Fruit fly (Drosophila melanogaster) whole organism, adult: ENCODE results near the gene east.

Experiments used
- CG11617 ChIP-seq: fragments of 200-800 bp; sonication (Bioruptor generic); optimal IDR thresholded peaks from 2 replicates; lab custom pipeline; 2017; ENCODE audit warnings: mild to moderate bottlenecking, missing biosample characterization, missing genetic modification reagents, missing genetic modification characterization
- CG12768 ChIP-seq: fragments of 200-800 bp; sonication (Bioruptor generic); optimal IDR thresholded peaks from 2 replicates; lab custom pipeline; 2017; ENCODE audit warnings: missing biosample characterization, missing genetic modification characterization, mild to moderate bottlenecking, moderate library complexity, missing genetic modification reagents
- CG33017 ChIP-seq: fragments of 200-800 bp; sonication (Bioruptor generic); optimal IDR thresholded peaks from 2 replicates; lab custom pipeline; 2018; ENCODE audit warnings: missing biosample characterization, mild to moderate bottlenecking, missing genetic modification characterization, moderate library complexity
- CG5204 ChIP-seq: fragments of 200-800 bp; sonication (Bioruptor generic); optimal IDR thresholded peaks from 2 replicates; lab custom pipeline; 2016; ENCODE audit warnings: missing biosample characterization, missing genetic modification characterization
- Hr96 ChIP-seq: fragments of 200-800 bp; sonication (Bioruptor generic); optimal IDR thresholded peaks from 2 replicates; lab custom pipeline; 2016; ENCODE audit warnings: missing biosample characterization, missing genetic modification characterization
- cnc ChIP-seq, 2 experiments: fragments of >200 bp; optimal IDR thresholded peaks; 2 replicates each; lab custom pipeline; 2017
- kay ChIP-seq: fragments of 200-800 bp; sonication (Bioruptor generic); peaks from one replicate; lab custom pipeline; 2016; ENCODE audit warnings: missing biosample characterization, missing genetic modification characterization, borderline replicate concordance
- toe ChIP-seq: fragments of 200-800 bp; sonication (Bioruptor generic); optimal IDR thresholded peaks from 2 replicates; lab custom pipeline; 2016; ENCODE audit warnings: missing biosample characterization, missing genetic modification characterization

DNA sequence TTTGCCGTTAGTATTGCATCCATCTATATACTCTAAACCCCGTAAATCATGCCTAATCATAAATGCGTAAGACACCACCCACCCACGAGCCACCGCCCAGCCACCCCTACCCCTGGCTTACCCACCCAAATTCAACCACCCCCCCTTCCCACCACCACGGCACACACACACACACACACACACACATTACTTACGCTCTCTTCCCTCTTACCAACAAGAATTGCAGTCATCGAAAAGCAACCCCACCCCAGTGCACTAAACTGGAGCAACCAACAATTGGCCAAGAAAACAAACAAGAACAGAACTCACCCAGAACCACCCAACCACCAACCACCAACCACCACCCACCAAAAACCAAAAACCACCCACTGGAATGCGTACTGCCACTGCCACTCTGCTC lies 16.5 kb upstream of the east start:
- TF ChIP-seq CG5204 (no peak), toe (GFP tag; lab: Kevin White, UChicago) (no peak), Hr96 (no peak), CG33017 (no peak), CG11617 (no peak), CG12768 (GFP tag; lab: Kevin White, UChicago) (no peak), cnc (optimal IDR thresholded peaks at IDR 0.05; lab: Kevin White, UChicago) (no peak), kay (no peak)
